Fruit fly (Drosophila melanogaster) whole organism, pupa: ENCODE data around the gene nudC.

Experiments
- CG10348 ChIP-seq: fragments of 200-800 bp; sonication (Bioruptor generic); IDR thresholded peaks from 2 replicates; pipeline ENCODE4 v1.3.6; 2022; ENCODE audit warnings: missing biosample characterization, missing genetic modification characterization
- CG12605 ChIP-seq: fragments of 200-800 bp; sonication (Bioruptor generic); IDR thresholded peaks from 2 replicates; pipeline ENCODE4 v1.3.6; 2022; ENCODE audit warnings: missing biosample characterization, missing genetic modification characterization
- CG13204 ChIP-seq: fragments of 200-800 bp; sonication (Bioruptor generic); optimal IDR thresholded peaks from 2 replicates; lab custom pipeline; 2018; ENCODE audit warnings: missing biosample characterization, mild to moderate bottlenecking, missing genetic modification characterization, moderate library complexity
- CG14655 ChIP-seq: fragments of 200-800 bp; sonication (Bioruptor generic); optimal IDR thresholded peaks from 3 replicates; lab custom pipeline; 2017; ENCODE audit warnings: mild to moderate bottlenecking, missing biosample characterization, missing genetic modification reagents, missing genetic modification characterization
- CG15710 ChIP-seq: fragments of 200-800 bp; sonication (Bioruptor generic); optimal IDR thresholded peaks from 2 replicates; lab custom pipeline; 2018; ENCODE audit warnings: missing biosample characterization, mild to moderate bottlenecking, missing genetic modification characterization, moderate library complexity
- CG17806 ChIP-seq: fragments of 200-800 bp; sonication (Bioruptor generic); optimal IDR thresholded peaks from 2 replicates; lab custom pipeline; 2018; ENCODE audit warnings: missing biosample characterization, mild to moderate bottlenecking, missing genetic modification characterization, moderate library complexity
- CG32121 ChIP-seq: fragments of 200-800 bp; sonication (Bioruptor generic); IDR thresholded peaks from 2 replicates; pipeline ENCODE4 v1.3.6; 2022; ENCODE audit warnings: missing biosample characterization, missing genetic modification characterization
- CG34367 ChIP-seq: fragments of 200-800 bp; sonication (Bioruptor generic); optimal IDR thresholded peaks from 2 replicates; lab custom pipeline; 2018; ENCODE audit warnings: missing biosample characterization, mild to moderate bottlenecking, missing genetic modification characterization
- CG4496 ChIP-seq: fragments of 200-800 bp; sonication (Bioruptor generic); IDR thresholded peaks from 3 replicates; pipeline ENCODE4 v1.3.6; 2022; ENCODE audit warnings: missing biosample characterization, missing genetic modification characterization
- CG8159 ChIP-seq: fragments of 200-800 bp; sonication (Bioruptor generic); optimal IDR thresholded peaks from 3 replicates; lab custom pipeline; 2018; ENCODE audit warnings: missing biosample characterization, mild to moderate bottlenecking, missing genetic modification characterization, moderate library complexity
- CG8301 ChIP-seq: fragments of 200-800 bp; sonication (Bioruptor generic); optimal IDR thresholded peaks from 2 replicates; lab custom pipeline; 2018; ENCODE audit warnings: missing biosample characterization, mild to moderate bottlenecking, missing genetic modification characterization
- CG9948 ChIP-seq: fragments of 200-800 bp; sonication (Bioruptor generic); optimal IDR thresholded peaks from 2 replicates; lab custom pipeline; 2018; ENCODE audit warnings: missing biosample characterization, mild to moderate bottlenecking, missing genetic modification characterization, moderate library complexity
- D1 ChIP-seq: fragments of 200-800 bp; sonication (Bioruptor generic); optimal IDR thresholded peaks from 2 replicates; lab custom pipeline; 2018; ENCODE audit warnings: missing biosample characterization, mild to moderate bottlenecking, missing genetic modification characterization, moderate library complexity
- EcR ChIP-seq: fragments of 200-800 bp; sonication (Bioruptor generic); optimal IDR thresholded peaks from 3 replicates; lab custom pipeline; 2019; ENCODE audit warnings: missing biosample characterization, missing genetic modification characterization, mild to moderate bottlenecking, moderate library complexity, missing genetic modification reagents
- Ets98B ChIP-seq: fragments of 200-800 bp; sonication (Bioruptor generic); IDR thresholded peaks from 2 replicates; pipeline ENCODE4 v1.3.6; 2022; ENCODE audit warnings: missing biosample characterization, missing genetic modification characterization
- Pif1A ChIP-seq: fragments of 200-800 bp; sonication (Bioruptor generic); optimal IDR thresholded peaks from 3 replicates; lab custom pipeline; 2016; ENCODE audit warnings: missing biosample characterization, missing genetic modification characterization
- Pif1B ChIP-seq: fragments of 200-800 bp; sonication (Bioruptor generic); optimal IDR thresholded peaks from 3 replicates; lab custom pipeline; 2016; ENCODE audit warnings: missing biosample characterization, missing genetic modification characterization
- Snoo ChIP-seq: fragments of 200-800 bp; sonication (Bioruptor generic); optimal IDR thresholded peaks from 3 replicates; lab custom pipeline; 2017; ENCODE audit warnings: missing biosample characterization, mild to moderate bottlenecking, missing genetic modification characterization, inconsistent platforms
- fd96Ca ChIP-seq: fragments of 200-800 bp; sonication (Bioruptor generic); IDR thresholded peaks from 3 replicates; pipeline ENCODE4 v1.3.6; 2022; ENCODE audit warnings: missing biosample characterization, missing genetic modification characterization
- gl ChIP-seq: fragments of 200-800 bp; sonication (Bioruptor generic); optimal IDR thresholded peaks from 2 replicates; lab custom pipeline; 2018; ENCODE audit warnings: missing biosample characterization, mild to moderate bottlenecking, missing genetic modification characterization
- rn ChIP-seq: fragments of 200-800 bp; sonication (Bioruptor generic); IDR thresholded peaks from 2 replicates; pipeline ENCODE4 v1.3.6; 2022; ENCODE audit warnings: missing biosample characterization, missing genetic modification characterization

The nudC gene

dm6 chr3L:16772755-16773523, 31.9 kb upstream of the nudC start:
- TF ChIP-seq CG34367 (tag; lab: Kevin White, UChicago) (no peak), EcR (no peak), CG13204 (GFP tag; lab: Kevin White, UChicago) (no peak)

dm6 chr3L:16779704-16780173, 25.1 kb upstream of the nudC start, which contains the start of the genes mus302 and CG9705:
TSS of gene mus302 (minus strand) at chr3L:16779736.
TSS of gene CG9705 (plus strand) at chr3L:16780100.
- TF ChIP-seq CG9948 (peak; percentile 12), fd96Ca (no peak), CG8301 (tag; lab: Kevin White, UChicago) (peak; percentile 6), CG15710 (tag; lab: Kevin White, UChicago) (peak; percentile 40), CG4496 (GFP tag; lab: Robert Waterston, UW) (no peak), EcR (no peak), D1 (tag; lab: Kevin White, UChicago) (no peak), CG13204 (GFP tag; lab: Kevin White, UChicago) (no peak), gl (tag; lab: Kevin White, UChicago) (no peak), CG32121 (GFP tag; lab: Robert Waterston, UW) (no peak), Snoo (tag; lab: Kevin White, UChicago) (no peak), CG12605 (GFP tag; lab: Robert Waterston, UW) (no peak), Pif1A (GFP tag; lab: Kevin White, UChicago) (no peak), CG8159 (peak; percentile 47), CG34367 (tag; lab: Kevin White, UChicago) (no peak)

- no peak for TF ChIP-seq rn (GFP tag; lab: Robert Waterston, UW)
- no peak for TF ChIP-seq CG13204 (GFP tag; lab: Kevin White, UChicago)
- TF ChIP-seq Ets98B (GFP tag; lab: Robert Waterston, UW) = no peak
- no peak for TF ChIP-seq CG34367 (tag; lab: Kevin White, UChicago)
- TF ChIP-seq fd96Ca = no peak
- peak; percentile 96 for TF ChIP-seq EcR
Observed at dm6 chr3L:16780317-16780716, 24.5 kb upstream of the nudC start.

- no peak for TF ChIP-seq CG10348
- TF ChIP-seq CG13204 (GFP tag; lab: Kevin White, UChicago) = no peak
- TF ChIP-seq CG4496 (GFP tag; lab: Robert Waterston, UW) = peak; percentile 83
- peak; percentile 74 for TF ChIP-seq CG32121 (GFP tag; lab: Robert Waterston, UW)
- no peak for TF ChIP-seq CG14655
- peak; percentile 64 for TF ChIP-seq CG34367 (tag; lab: Kevin White, UChicago)
- no peak for TF ChIP-seq EcR
- TF ChIP-seq Pif1A (GFP tag; lab: Kevin White, UChicago) = no peak
- TF ChIP-seq CG17806 = peak; percentile 80
- TF ChIP-seq CG8301 (tag; lab: Kevin White, UChicago) = no peak
- no peak for TF ChIP-seq Pif1B (GFP tag; lab: Kevin White, UChicago)
- no peak for TF ChIP-seq rn (GFP tag; lab: Robert Waterston, UW)
- TF ChIP-seq Ets98B (GFP tag; lab: Robert Waterston, UW) = peak; percentile 78
- TF ChIP-seq CG12605 (GFP tag; lab: Robert Waterston, UW) = peak; percentile 68; the same call in 1 of the 2 replicates
- peak; percentile 81 for TF ChIP-seq CG8159
- TF ChIP-seq Snoo (tag; lab: Kevin White, UChicago) = peak; percentile 75
- peak; percentile 67 for TF ChIP-seq gl (tag; lab: Kevin White, UChicago)
- peak; percentile 57; the same call in 2 of the 3 replicates for TF ChIP-seq fd96Ca
- peak; percentile 74 for TF ChIP-seq CG15710 (tag; lab: Kevin White, UChicago)
- TF ChIP-seq CG9948 = peak; percentile 77
- TF ChIP-seq D1 (tag; lab: Kevin White, UChicago) = no peak
Observed at dm6 chr3L:16782218-16782763, 22.5 kb upstream of the nudC start.

- no peak for TF ChIP-seq Snoo (tag; lab: Kevin White, UChicago)
- no peak for TF ChIP-seq rn (GFP tag; lab: Robert Waterston, UW)
Observed at dm6 chr3L:16782789-16783188, 22.0 kb upstream of the nudC start, which contains the start of gene CG9706. TSS of gene CG9706 (plus strand) at chr3L:16783010.

- TF ChIP-seq CG12605 (GFP tag; lab: Robert Waterston, UW) (0 out of 2 replicates have a peak, but pooled peaks have one; percentile 14), CG15710 (tag; lab: Kevin White, UChicago) (no peak)
Observed at dm6 chr3L:16786728-16787127, 18.1 kb upstream of the nudC start, which contains the start of gene eIF3e. TSS of gene eIF3e (minus strand) at chr3L:16786941.

DNA sequence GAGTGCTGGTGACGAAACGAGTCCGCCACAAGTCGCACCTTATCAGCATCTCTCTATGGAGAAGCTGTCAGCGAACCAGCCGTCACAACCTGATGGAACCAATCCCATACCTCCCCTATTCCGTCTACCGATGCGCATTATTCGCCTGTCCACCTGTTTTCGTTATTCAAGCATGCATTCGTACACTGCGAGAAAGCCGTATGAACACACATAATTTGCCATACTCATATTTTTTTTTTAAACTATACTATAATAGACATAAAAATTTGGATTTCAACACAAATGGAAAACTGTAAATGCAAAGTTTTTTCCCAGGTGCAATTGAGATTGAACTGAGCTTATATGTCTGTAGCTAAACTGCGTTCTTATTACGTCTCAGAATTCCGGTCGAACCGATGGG, 8.2 kb upstream of the nudC start:
- TF ChIP-seq CG9948 = peak; percentile 54
- peak; percentile 61; the same call in 1 of the 3 replicates for TF ChIP-seq CG4496 (GFP tag; lab: Robert Waterston, UW)
- peak; percentile 37; the same call in 1 of the 2 replicates for TF ChIP-seq CG12605 (GFP tag; lab: Robert Waterston, UW)
- peak; percentile 38; the same call in 2 of the 3 replicates for TF ChIP-seq fd96Ca
- no peak for TF ChIP-seq Snoo (tag; lab: Kevin White, UChicago)
- TF ChIP-seq CG32121 (GFP tag; lab: Robert Waterston, UW) = peak; percentile 70
- TF ChIP-seq gl (tag; lab: Kevin White, UChicago) = no peak
- peak; percentile 78 for TF ChIP-seq EcR
- TF ChIP-seq CG8159 = peak; percentile 51
- peak; percentile 72 for TF ChIP-seq CG15710 (tag; lab: Kevin White, UChicago)
- TF ChIP-seq D1 (tag; lab: Kevin White, UChicago) = no peak
- peak; percentile 43 for TF ChIP-seq CG34367 (tag; lab: Kevin White, UChicago)
- TF ChIP-seq CG17806 = peak; percentile 71
- peak; percentile 78 for TF ChIP-seq Ets98B (GFP tag; lab: Robert Waterston, UW)
